Worm (Caenorhabditis elegans) whole organism, L2 larva: ENCODE data around the gene W07G4.8.

Experiments
- C34F6.9 ChIP-seq: fragments of 150-350 bp; optimal IDR thresholded peaks from 2 replicates; lab custom pipeline; 2014; ENCODE audit warnings: missing biosample characterization, missing genetic modification characterization
- F13H6.1 ChIP-seq: sonication (generic microtip); optimal IDR thresholded peaks from 2 replicates; lab custom pipeline; 2016; ENCODE audit warnings: missing genetic modification characterization, missing compliant biosample characterization
- Y55F3AM.14 ChIP-seq: fragments of 200-800 bp; sonication (Bioruptor generic); optimal IDR thresholded peaks from 2 replicates; lab custom pipeline; 2018; ENCODE audit warnings: mild to moderate bottlenecking, missing genetic modification characterization, missing compliant biosample characterization
- ZK546.5 ChIP-seq: sonication (generic microtip); optimal IDR thresholded peaks from 2 replicates; lab custom pipeline; 2017; ENCODE audit warnings: missing biosample characterization, missing genetic modification characterization
- alr-1 ChIP-seq: fragments of 150-350 bp; optimal IDR thresholded peaks from 2 replicates; lab custom pipeline; 2014; ENCODE audit warnings: missing biosample characterization, missing genetic modification characterization
- aly-2 ChIP-seq: fragments of 150-350 bp; optimal IDR thresholded peaks from 2 replicates; lab custom pipeline; 2014; ENCODE audit warnings: missing biosample characterization, missing genetic modification characterization
- ceh-16 ChIP-seq: fragments of 150-350 bp; optimal IDR thresholded peaks from 2 replicates; lab custom pipeline; 2014; ENCODE audit warnings: missing biosample characterization, missing genetic modification characterization
- ceh-82 ChIP-seq: fragments of 150-350 bp; optimal IDR thresholded peaks from 2 replicates; lab custom pipeline; 2014; ENCODE audit warnings: missing biosample characterization, missing genetic modification characterization
- crh-2 ChIP-seq: sonication (generic microtip); optimal IDR thresholded peaks from 2 replicates; lab custom pipeline; 2017; ENCODE audit warnings: missing biosample characterization, missing genetic modification characterization
- dmd-4 ChIP-seq: sonication (generic microtip); optimal IDR thresholded peaks from 2 replicates; lab custom pipeline; 2017; ENCODE audit warnings: missing biosample characterization, missing genetic modification characterization
- egl-27 ChIP-seq: sonication (generic microtip); optimal IDR thresholded peaks from 3 replicates; lab custom pipeline; 2017; ENCODE audit warnings: missing biosample characterization, missing genetic modification reagents, missing genetic modification characterization
- elt-1 ChIP-seq: fragments of 150-350 bp; optimal IDR thresholded peaks from 2 replicates; lab custom pipeline; 2014; ENCODE audit warnings: missing biosample characterization, missing genetic modification characterization
- elt-3 ChIP-seq: sonication (generic microtip); optimal IDR thresholded peaks from 2 replicates; lab custom pipeline; 2017; ENCODE audit warnings: missing biosample characterization, missing genetic modification characterization
- lin-11 ChIP-seq: fragments of 150-350 bp; sonication (generic microtip); optimal IDR thresholded peaks from 2 replicates; lab custom pipeline; 2014; ENCODE audit warnings: missing biosample characterization, missing genetic modification characterization, inconsistent platforms, mixed read lengths
- lin-13 ChIP-seq: fragments of 150-350 bp; optimal IDR thresholded peaks from 2 replicates; lab custom pipeline; 2014; ENCODE audit warnings: missing biosample characterization, missing genetic modification reagents, missing genetic modification characterization
- lin-39 ChIP-seq: fragments of 150-350 bp; optimal IDR thresholded peaks from 2 replicates; lab custom pipeline; 2014; ENCODE audit warnings: missing biosample characterization, missing genetic modification reagents, missing genetic modification characterization
- lsy-2 ChIP-seq, 2 experiments: fragments of 150-350 bp in 1 of 2; sonication (generic microtip) in 1 of 2; optimal IDR thresholded peaks; 2 replicates each; lab custom pipeline; 2014 to 2017; ENCODE audit warnings: missing biosample characterization in 2 of 2, missing genetic modification characterization in 2 of 2
- mab-5 ChIP-seq: fragments of 150-350 bp; optimal IDR thresholded peaks from 2 replicates; lab custom pipeline; 2014; ENCODE audit warnings: missing biosample characterization, missing genetic modification characterization
- mbf-1 ChIP-seq: sonication (generic microtip); optimal IDR thresholded peaks from 2 replicates; lab custom pipeline; 2017; ENCODE audit warnings: missing biosample characterization, missing genetic modification characterization
- nhr-10 ChIP-seq: sonication (generic microtip); optimal IDR thresholded peaks from 2 replicates; lab custom pipeline; 2017; ENCODE audit warnings: missing biosample characterization, missing genetic modification characterization
- nhr-11 ChIP-seq: fragments of 150-350 bp; optimal IDR thresholded peaks from 2 replicates; lab custom pipeline; 2014; ENCODE audit warnings: missing biosample characterization, missing genetic modification characterization
- nhr-129 ChIP-seq: fragments of 150-350 bp; optimal IDR thresholded peaks from 2 replicates; lab custom pipeline; 2014; ENCODE audit warnings: missing biosample characterization, missing genetic modification characterization
- nhr-23 ChIP-seq: fragments of 150-350 bp; optimal IDR thresholded peaks from 2 replicates; lab custom pipeline; 2014; ENCODE audit warnings: missing biosample characterization, missing genetic modification reagents, missing genetic modification characterization
- nhr-237 ChIP-seq: fragments of 150-350 bp; optimal IDR thresholded peaks from 2 replicates; lab custom pipeline; 2014; ENCODE audit warnings: missing biosample characterization, missing genetic modification characterization
- nhr-25 ChIP-seq: fragments of 150-350 bp; sonication (generic microtip); optimal IDR thresholded peaks from 3 replicates; lab custom pipeline; 2014; ENCODE audit warnings: missing biosample characterization, missing genetic modification characterization
- nhr-6 ChIP-seq: fragments of 150-350 bp; optimal IDR thresholded peaks from 2 replicates; lab custom pipeline; 2014; ENCODE audit warnings: missing biosample characterization, missing genetic modification characterization
- nhr-77 ChIP-seq: fragments of 150-350 bp; optimal IDR thresholded peaks from 2 replicates; lab custom pipeline; 2014; ENCODE audit warnings: missing biosample characterization, missing genetic modification characterization
- peb-1 ChIP-seq: fragments of 150-350 bp; optimal IDR thresholded peaks from 2 replicates; lab custom pipeline; 2014; ENCODE audit warnings: missing biosample characterization, missing genetic modification characterization
- skn-1 ChIP-seq: sonication (generic microtip); optimal IDR thresholded peaks from 2 replicates; lab custom pipeline; 2017; ENCODE audit warnings: missing biosample characterization, missing genetic modification characterization
- sma-9 ChIP-seq, 2 experiments: fragments of 150-350 bp in 1 of 2; sonication (generic microtip) in 1 of 2; optimal IDR thresholded peaks; 2 replicates each; lab custom pipeline; 2014 to 2016; ENCODE audit warnings: missing genetic modification characterization in 2 of 2, mild to moderate bottlenecking in 1 of 2, missing biosample characterization in 1 of 2, missing compliant biosample characterization in 1 of 2, missing genetic modification reagents in 1 of 2, moderate library complexity in 1 of 2
- snpc-4 ChIP-seq: fragments of 150-350 bp; optimal IDR thresholded peaks from 2 replicates; lab custom pipeline; 2014; ENCODE audit warnings: missing biosample characterization, missing genetic modification characterization
- unc-55 ChIP-seq: fragments of 150-350 bp; sonication (generic microtip); optimal IDR thresholded peaks from 3 replicates; lab custom pipeline; 2014; ENCODE audit warnings: missing biosample characterization, missing genetic modification reagents, missing genetic modification characterization
- unc-62 ChIP-seq: fragments of 150-350 bp; optimal IDR thresholded peaks from 2 replicates; lab custom pipeline; 2014; ENCODE audit warnings: missing biosample characterization, missing genetic modification reagents, missing genetic modification characterization
- zag-1 ChIP-seq: fragments of 150-350 bp; optimal IDR thresholded peaks from 2 replicates; lab custom pipeline; 2014; ENCODE audit warnings: missing biosample characterization, missing genetic modification characterization
- ztf-11 ChIP-seq: sonication (generic microtip); optimal IDR thresholded peaks from 2 replicates; lab custom pipeline; 2017; ENCODE audit warnings: missing biosample characterization, missing genetic modification characterization
- ztf-4 ChIP-seq: fragments of 150-350 bp; optimal IDR thresholded peaks from 2 replicates; lab custom pipeline; 2014; ENCODE audit warnings: missing biosample characterization, missing genetic modification characterization

W07G4.8 gene

ce11 chrV:13075432-13075831, 26.1 kb upstream of the W07G4.8 start:
- TF ChIP-seq lin-13 (GFP tag; lab: Kevin White, UChicago): no peak
- no peak for TF ChIP-seq nhr-129 (tag; lab: Kevin White, UChicago)
- TF ChIP-seq aly-2 (tag; lab: Kevin White, UChicago): no peak
- TF ChIP-seq nhr-11 (tag; lab: Kevin White, UChicago): no peak
- TF ChIP-seq, all 48 proteins: peak for 0

ce11 chrV:13074148-13074547, 24.8 kb upstream of the W07G4.8 start:
- TF ChIP-seq zag-1 (tag; lab: Kevin White, UChicago) (no peak), nhr-77 (tag; lab: Kevin White, UChicago) (no peak), egl-27 (no peak), ceh-16 (tag; lab: Kevin White, UChicago) (no peak), Y55F3AM.14 (GFP tag; lab: Kevin White, UChicago) (no peak), lsy-2 (tag; optimal IDR thresholded peaks at IDR 0.05; lab: Kevin White, UChicago) (no peak), nhr-23 (tag; lab: Kevin White, UChicago) (no peak), ztf-11 (tag; lab: Kevin White, UChicago) (no peak), lin-13 (GFP tag; lab: Kevin White, UChicago) (no peak), ztf-4 (tag; lab: Kevin White, UChicago) (no peak), mab-5 (no peak), mbf-1 (no peak), unc-55 (GFP tag; lab: Kevin White, UChicago) (no peak), elt-1 (tag; lab: Kevin White, UChicago) (no peak)

ce11 chrV:13073145-13073544, 23.8 kb upstream of the W07G4.8 start:
- TF ChIP-seq elt-1 (tag; lab: Kevin White, UChicago) (no peak), nhr-25 (tag; lab: Kevin White, UChicago) (peak; percentile 51), snpc-4 (no peak), dmd-4 (tag; lab: Kevin White, UChicago) (no peak)
- TF ChIP-seq, all 48 proteins: peak for 1

- no peak for TF ChIP-seq ZK546.5 (tag; lab: Kevin White, UChicago)
- no peak for TF ChIP-seq crh-2 (tag; lab: Kevin White, UChicago)
- no peak for TF ChIP-seq aly-2 (tag; lab: Kevin White, UChicago)
- no peak for TF ChIP-seq C34F6.9 (tag; lab: Kevin White, UChicago)
- no peak for TF ChIP-seq snpc-4
- no peak for TF ChIP-seq skn-1 (tag; lab: Kevin White, UChicago)
- no peak for TF ChIP-seq nhr-6
- no peak for TF ChIP-seq F13H6.1 (tag; lab: Kevin White, UChicago)
- no peak for TF ChIP-seq mab-5
- no peak for TF ChIP-seq ztf-4 (tag; lab: Kevin White, UChicago)
- TF ChIP-seq nhr-129 (tag; lab: Kevin White, UChicago): no peak
- no peak for TF ChIP-seq nhr-23 (tag; lab: Kevin White, UChicago)
- TF ChIP-seq alr-1: no peak
- no peak for TF ChIP-seq Y55F3AM.14 (GFP tag; lab: Kevin White, UChicago)
- TF ChIP-seq mbf-1: no peak
- TF ChIP-seq unc-62: no peak
- no peak for TF ChIP-seq nhr-10 (tag; lab: Kevin White, UChicago)
These were observed 21.7 kb upstream of the W07G4.8 start, which contains the start of gene C34B4.3 for ce11 chrV:13071052-13071451. Gene C34B4.3, minus strand, starts transcription at chrV:13071152.

- no peak for TF ChIP-seq ceh-82 (tag; lab: Kevin White, UChicago)
- TF ChIP-seq crh-2 (tag; lab: Kevin White, UChicago): no peak
- TF ChIP-seq skn-1 (tag; lab: Kevin White, UChicago): no peak
- no peak for TF ChIP-seq F13H6.1 (tag; lab: Kevin White, UChicago)
- no peak for TF ChIP-seq lin-39
- no peak for TF ChIP-seq dmd-4 (tag; lab: Kevin White, UChicago)
- no peak for TF ChIP-seq elt-3 (tag; lab: Kevin White, UChicago)
- no peak for TF ChIP-seq elt-1 (tag; lab: Kevin White, UChicago)
- no peak for TF ChIP-seq nhr-11 (tag; lab: Kevin White, UChicago)
- TF ChIP-seq peb-1 (tag; lab: Kevin White, UChicago): no peak
- TF ChIP-seq egl-27: no peak
- TF ChIP-seq mab-5: no peak
- TF ChIP-seq Y55F3AM.14 (GFP tag; lab: Kevin White, UChicago): no peak
- no peak for TF ChIP-seq ceh-16 (tag; lab: Kevin White, UChicago)
- TF ChIP-seq ztf-4 (tag; lab: Kevin White, UChicago): no peak
- TF ChIP-seq lin-11 (tag; lab: Kevin White, UChicago): no peak
- no peak for TF ChIP-seq lsy-2 (tag; optimal IDR thresholded peaks at IDR 0.05; lab: Kevin White, UChicago)
- no peak for TF ChIP-seq sma-9 (GFP tag; optimal IDR thresholded peaks at IDR 0.05; lab: Kevin White, UChicago)
- no peak for TF ChIP-seq sma-9 (tag; optimal IDR thresholded peaks at IDR 0.05; lab: Kevin White, UChicago)
- TF ChIP-seq nhr-237 (tag; lab: Kevin White, UChicago): no peak
- no peak for TF ChIP-seq nhr-25 (tag; lab: Kevin White, UChicago)
These were observed 20.9 kb upstream of the W07G4.8 start for ce11 chrV:13070278-13070677.
